Worm (Caenorhabditis elegans) whole organism, young adult: ENCODE data around the gene C04H5.1.

Experiments used
- B0336.3 ChIP-seq: fragments of 200-800 bp; sonication (Bioruptor generic); IDR thresholded peaks from 2 replicates; pipeline ENCODE4 v1.3.6; 2022; ENCODE audit warnings: missing genetic modification characterization, missing compliant biosample characterization
- F33H1.4 ChIP-seq: fragments of 200-800 bp; sonication (Bioruptor generic); IDR thresholded peaks from 2 replicates; pipeline ENCODE4 v1.3.6; 2022; ENCODE audit warnings: missing genetic modification reagents, missing genetic modification characterization, missing compliant biosample characterization
- F39B2.1 ChIP-seq: fragments of 200-800 bp; sonication (Bioruptor generic); IDR thresholded peaks from 2 replicates; pipeline ENCODE4 v1.3.6; 2022; ENCODE audit warnings: missing genetic modification reagents, missing genetic modification characterization, missing compliant biosample characterization
- athp-1 ChIP-seq: sonication (generic microtip); optimal IDR thresholded peaks from 2 replicates; lab custom pipeline; 2017; ENCODE audit warnings: mild to moderate bottlenecking, missing genetic modification characterization, missing compliant biosample characterization
- ccch-3 ChIP-seq: fragments of 200-800 bp; sonication (Bioruptor generic); optimal IDR thresholded peaks from 2 replicates; lab custom pipeline; 2018; ENCODE audit warnings: mild to moderate bottlenecking, missing genetic modification characterization, missing compliant biosample characterization
- chd-7 ChIP-seq: sonication (generic microtip); optimal IDR thresholded peaks from 2 replicates; lab custom pipeline; 2016; ENCODE audit warnings: mild to moderate bottlenecking, missing genetic modification characterization, moderate library complexity, missing compliant biosample characterization
- gei-17 ChIP-seq: fragments of 200-800 bp; sonication (Bioruptor generic); optimal IDR thresholded peaks from 2 replicates; lab custom pipeline; 2018; ENCODE audit warnings: mild to moderate bottlenecking, missing genetic modification characterization, missing compliant biosample characterization
- hlh-12 ChIP-seq: sonication (generic microtip); optimal IDR thresholded peaks from 2 replicates; lab custom pipeline; 2016; ENCODE audit warnings: missing genetic modification characterization, missing compliant biosample characterization
- lin-26 ChIP-seq: fragments of 200-800 bp; sonication (Bioruptor generic); IDR thresholded peaks from 2 replicates; pipeline ENCODE4 v1.3.6; 2022; ENCODE audit warnings: missing genetic modification reagents, missing genetic modification characterization, missing compliant biosample characterization
- lin-54 ChIP-seq: fragments of 200-800 bp; sonication (Bioruptor generic); optimal IDR thresholded peaks from 2 replicates; lab custom pipeline; 2018; ENCODE audit warnings: mild to moderate bottlenecking, missing genetic modification characterization, missing compliant biosample characterization
- madf-3 ChIP-seq: fragments of 200-800 bp; sonication (Bioruptor generic); IDR thresholded peaks from 2 replicates; pipeline ENCODE4 v1.3.6; 2022; ENCODE audit warnings: missing genetic modification reagents, missing genetic modification characterization, missing compliant biosample characterization
- mxl-1 ChIP-seq: sonication (generic microtip); optimal IDR thresholded peaks from 2 replicates; lab custom pipeline; 2016; ENCODE audit warnings: missing genetic modification characterization, missing compliant biosample characterization
- somi-1 ChIP-seq: fragments of 200-800 bp; sonication (Bioruptor generic); optimal IDR thresholded peaks from 2 replicates; lab custom pipeline; 2018; ENCODE audit warnings: mild to moderate bottlenecking, missing genetic modification characterization, missing compliant biosample characterization
- ztf-3 ChIP-seq: fragments of 200-800 bp; sonication (Bioruptor generic); optimal IDR thresholded peaks from 2 replicates; lab custom pipeline; 2018; ENCODE audit warnings: mild to moderate bottlenecking, missing genetic modification characterization, missing compliant biosample characterization

Gene C04H5.1

DNA sequence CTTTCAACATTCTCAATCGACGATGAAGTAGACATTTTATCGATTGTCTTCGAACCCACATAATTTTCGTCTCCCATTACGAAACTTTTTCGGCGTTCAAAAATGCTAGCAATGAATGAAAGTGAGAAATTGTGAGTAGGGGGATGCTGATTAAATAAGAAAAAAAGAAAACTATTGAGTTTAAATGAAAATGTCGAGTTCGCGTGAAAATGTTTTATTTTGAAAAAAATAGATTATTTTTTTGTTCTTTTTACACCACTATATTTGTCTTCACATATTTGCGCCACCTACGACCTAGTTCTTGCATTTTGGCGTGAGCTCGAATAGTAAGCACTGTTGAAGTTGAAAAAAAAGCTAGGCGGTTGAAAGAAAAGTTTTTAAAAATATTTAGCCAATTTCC lies 48.1 kb downstream of the C04H5.1 start, which contains the start of gene C01G12.3:
Gene C01G12.3 (minus strand): TSS at position 101 of the 400 bp plus-strand sequence.
- TF ChIP-seq somi-1 (GFP tag; lab: Kevin White, UChicago) (no peak), lin-26 (GFP tag; lab: Robert Waterston, UW) (no peak), B0336.3 (GFP tag; lab: Robert Waterston, UW) (no peak), athp-1 (tag; lab: Kevin White, UChicago) (no peak), madf-3 (no peak), lin-54 (GFP tag; lab: Kevin White, UChicago) (no peak), F33H1.4 (GFP tag; lab: Robert Waterston, UW) (no peak), F39B2.1 (GFP tag; lab: Robert Waterston, UW) (no peak), ccch-3 (no peak), mxl-1 (tag; lab: Kevin White, UChicago) (no peak), ztf-3 (GFP tag; lab: Kevin White, UChicago) (no peak), gei-17 (no peak), chd-7 (tag; lab: Kevin White, UChicago) (no peak), hlh-12 (tag; lab: Kevin White, UChicago) (no peak)
